Worm (Caenorhabditis elegans) whole organism, young adult: ENCODE data around the gene set-3.

Experiments
- B0261.1 ChIP-seq: sonication (generic microtip); optimal IDR thresholded peaks from 2 replicates; lab custom pipeline; 2016; ENCODE audit warnings: mild to moderate bottlenecking, missing genetic modification characterization, moderate library complexity, missing compliant biosample characterization
- F37B4.10 ChIP-seq: fragments of 200-800 bp; sonication (Bioruptor generic); IDR thresholded peaks from 2 replicates; pipeline ENCODE4 v1.3.6; 2022; ENCODE audit warnings: missing genetic modification characterization, missing compliant biosample characterization
- F39B2.1 ChIP-seq: fragments of 200-800 bp; sonication (Bioruptor generic); IDR thresholded peaks from 2 replicates; pipeline ENCODE4 v1.3.6; 2022; ENCODE audit warnings: missing genetic modification reagents, missing genetic modification characterization, missing compliant biosample characterization
- F55B11.4 ChIP-seq: sonication (generic microtip); optimal IDR thresholded peaks from 2 replicates; lab custom pipeline; 2016; ENCODE audit warnings: missing compliant biosample characterization, missing genetic modification characterization, borderline replicate concordance; ENCODE audit not compliant: insufficient read depth
- F57A8.1 ChIP-seq: fragments of 200-800 bp; sonication (Bioruptor generic); optimal IDR thresholded peaks from 2 replicates; lab custom pipeline; 2018; ENCODE audit warnings: mild to moderate bottlenecking, missing genetic modification characterization, moderate library complexity, missing compliant biosample characterization
- T26A5.8 ChIP-seq: sonication (generic microtip); optimal IDR thresholded peaks from 2 replicates; lab custom pipeline; 2016; ENCODE audit warnings: missing genetic modification characterization, missing compliant biosample characterization
- Y53F4B.3 ChIP-seq: fragments of 200-800 bp; sonication (Bioruptor generic); IDR thresholded peaks from 2 replicates; pipeline ENCODE4 v1.3.6; 2022; ENCODE audit warnings: missing genetic modification reagents, missing genetic modification characterization, missing compliant biosample characterization
- Y53G8AR.9 ChIP-seq: fragments of 200-800 bp; sonication (Bioruptor generic); conservative IDR thresholded peaks from 2 replicates; pipeline ENCODE4 v1.3.6; 2022; ENCODE audit warnings: missing genetic modification reagents, missing genetic modification characterization, missing compliant biosample characterization
- Y56A3A.18 ChIP-seq: fragments of 200-800 bp; sonication (Bioruptor generic); IDR thresholded peaks from 2 replicates; pipeline ENCODE4 v1.3.6; 2022; ENCODE audit warnings: missing genetic modification reagents, missing genetic modification characterization, missing compliant biosample characterization
- Y67H2A.10 ChIP-seq: fragments of 200-800 bp; sonication (Bioruptor generic); conservative IDR thresholded peaks from 2 replicates; pipeline ENCODE4 v1.3.6; 2022; ENCODE audit warnings: missing genetic modification reagents, missing genetic modification characterization, missing compliant biosample characterization
- ama-1 ChIP-seq, 3 experiments: fragments of 150-350 bp in 1 of 3; sonication (generic microtip) in 2 of 3; optimal IDR thresholded peaks; 2 replicates each; lab custom pipeline; 2014 to 2018; ENCODE audit warnings: missing biosample characterization in 2 of 3, missing genetic modification characterization in 2 of 3, missing genetic modification reagents in 2 of 3
- atf-7 ChIP-seq: sonication (generic microtip); optimal IDR thresholded peaks from 2 replicates; lab custom pipeline; 2017; ENCODE audit warnings: mild to moderate bottlenecking, missing genetic modification characterization, missing compliant biosample characterization
- athp-1 ChIP-seq: sonication (generic microtip); optimal IDR thresholded peaks from 2 replicates; lab custom pipeline; 2017; ENCODE audit warnings: mild to moderate bottlenecking, missing genetic modification characterization, missing compliant biosample characterization
- attf-5 ChIP-seq: fragments of 200-800 bp; sonication (Bioruptor generic); optimal IDR thresholded peaks from 2 replicates; lab custom pipeline; 2018; ENCODE audit warnings: mild to moderate bottlenecking, missing genetic modification characterization, missing compliant biosample characterization
- bed-2 ChIP-seq: fragments of 200-800 bp; sonication (Bioruptor generic); IDR thresholded peaks from 2 replicates; pipeline ENCODE4 v1.3.6; 2022; ENCODE audit warnings: missing genetic modification reagents, missing genetic modification characterization, missing compliant biosample characterization
- cebp-1 ChIP-seq, 2 experiments: fragments of 200-800 bp in 1 of 2; sonication (Bioruptor generic) in 1 of 2; sonication (generic microtip) in 1 of 2; IDR thresholded peaks in 1 of 2; optimal IDR thresholded peaks in 1 of 2; 2 replicates each; pipeline versions ENCODE4 v1.3.6 to Lab custom; 2017 to 2022; ENCODE audit warnings: missing compliant biosample characterization in 2 of 2, missing genetic modification characterization in 2 of 2, mild to moderate bottlenecking in 1 of 2, missing genetic modification reagents in 1 of 2, moderate library complexity in 1 of 2
- ceh-58 ChIP-seq: fragments of 200-800 bp; sonication (Bioruptor generic); IDR thresholded peaks from 2 replicates; pipeline ENCODE4 v1.3.6; 2022; ENCODE audit warnings: missing genetic modification characterization, missing compliant biosample characterization
- die-1 ChIP-seq: sonication (generic microtip); optimal IDR thresholded peaks from 2 replicates; lab custom pipeline; 2016; ENCODE audit warnings: missing genotype, mild to moderate bottlenecking, missing genetic modification characterization, missing compliant biosample characterization
- dpff-1 ChIP-seq: sonication (generic microtip); optimal IDR thresholded peaks from 2 replicates; lab custom pipeline; 2017; ENCODE audit warnings: mild to moderate bottlenecking, missing genetic modification characterization, missing compliant biosample characterization
- efl-1 ChIP-seq: fragments of 150-350 bp; optimal IDR thresholded peaks from 2 replicates; lab custom pipeline; 2014; ENCODE audit warnings: missing biosample characterization, missing genetic modification reagents, missing genetic modification characterization
- gei-17 ChIP-seq: fragments of 200-800 bp; sonication (Bioruptor generic); optimal IDR thresholded peaks from 2 replicates; lab custom pipeline; 2018; ENCODE audit warnings: mild to moderate bottlenecking, missing genetic modification characterization, missing compliant biosample characterization
- hsf-1 ChIP-seq: fragments of 200-800 bp; sonication (Bioruptor generic); IDR thresholded peaks from 2 replicates; pipeline ENCODE4 v1.3.6; 2022; ENCODE audit warnings: missing genetic modification reagents, missing genetic modification characterization, missing compliant biosample characterization
- lag-1 ChIP-seq: fragments of 200-800 bp; sonication (Bioruptor generic); IDR thresholded peaks from 2 replicates; pipeline ENCODE4 v1.3.6; 2022; ENCODE audit warnings: missing genetic modification reagents, missing genetic modification characterization, missing compliant biosample characterization
- lsy-27 ChIP-seq: sonication (generic microtip); optimal IDR thresholded peaks from 2 replicates; lab custom pipeline; 2017; ENCODE audit warnings: missing genetic modification characterization, mild to moderate bottlenecking, missing compliant biosample characterization, antibody characterized with exemption, missing genotype, borderline replicate concordance; ENCODE audit not compliant: insufficient read depth
- madf-10 ChIP-seq: sonication (generic microtip); optimal IDR thresholded peaks from 2 replicates; lab custom pipeline; 2016; ENCODE audit warnings: mild to moderate bottlenecking, missing genetic modification characterization, missing compliant biosample characterization
- madf-6 ChIP-seq: fragments of 200-800 bp; sonication (Bioruptor generic); IDR thresholded peaks from 2 replicates; pipeline ENCODE4 v1.3.6; 2022; ENCODE audit warnings: missing genetic modification reagents, missing genetic modification characterization, missing compliant biosample characterization
- nfya-2 ChIP-seq: fragments of 200-800 bp; sonication (Bioruptor generic); IDR thresholded peaks from 2 replicates; pipeline ENCODE4 v1.3.6; 2022; ENCODE audit warnings: missing genetic modification reagents, missing genetic modification characterization, missing compliant biosample characterization
- nhr-120 ChIP-seq: fragments of 200-800 bp; sonication (Bioruptor generic); IDR thresholded peaks from 2 replicates; pipeline ENCODE4 v1.3.6; 2022; ENCODE audit warnings: missing genetic modification characterization, missing compliant biosample characterization
- nhr-179 ChIP-seq: sonication (generic microtip); optimal IDR thresholded peaks from 2 replicates; lab custom pipeline; 2016; ENCODE audit warnings: mild to moderate bottlenecking, missing genetic modification characterization, missing compliant biosample characterization
- nhr-27 ChIP-seq: fragments of 200-800 bp; sonication (Bioruptor generic); optimal IDR thresholded peaks from 2 replicates; lab custom pipeline; 2018; ENCODE audit warnings: mild to moderate bottlenecking, missing genetic modification characterization, moderate library complexity, missing compliant biosample characterization
- nhr-80 ChIP-seq: sonication (generic microtip); optimal IDR thresholded peaks from 2 replicates; lab custom pipeline; 2016; ENCODE audit warnings: missing genetic modification characterization, missing compliant biosample characterization
- pbrm-1 ChIP-seq: fragments of 200-800 bp; sonication (Bioruptor generic); IDR thresholded peaks from 2 replicates; pipeline ENCODE4 v1.3.6; 2022; ENCODE audit warnings: missing genetic modification reagents, missing genetic modification characterization, missing compliant biosample characterization
- rcor-1 ChIP-seq: fragments of 200-800 bp; sonication (Bioruptor generic); IDR thresholded peaks from 2 replicates; pipeline ENCODE4 v1.3.6; 2022; ENCODE audit warnings: missing genetic modification reagents, missing genetic modification characterization, missing compliant biosample characterization
- snpc-1.3 ChIP-seq: sonication (generic microtip); optimal IDR thresholded peaks from 2 replicates; lab custom pipeline; 2017; ENCODE audit warnings: missing genetic modification characterization, mild to moderate bottlenecking, missing compliant biosample characterization, antibody characterized with exemption, moderate library complexity, missing genotype, missing genetic modification reagents; ENCODE audit not compliant: insufficient read depth
- snpc-3.4 ChIP-seq: sonication (generic microtip); optimal IDR thresholded peaks from 2 replicates; lab custom pipeline; 2017; ENCODE audit warnings: missing genetic modification characterization, mild to moderate bottlenecking, missing compliant biosample characterization, antibody characterized with exemption, moderate library complexity, missing genotype, missing genetic modification reagents
- snpc-4 ChIP-seq, 5 experiments: fragments of 150-350 bp in 1 of 5; sonication (generic microtip) in 4 of 5; optimal IDR thresholded peaks; 2 replicates each; lab custom pipeline; 2014 to 2018; ENCODE audit warnings: missing genetic modification characterization in 5 of 5, missing biosample characterization in 3 of 5, antibody characterized with exemption in 2 of 5, mild to moderate bottlenecking in 2 of 5, missing compliant biosample characterization in 2 of 5, missing genotype in 2 of 5, moderate library complexity in 2 of 5, missing genetic modification reagents in 1 of 5
- unc-130 ChIP-seq: sonication (generic microtip); optimal IDR thresholded peaks from 2 replicates; lab custom pipeline; 2016; ENCODE audit warnings: missing genetic modification reagents, missing genetic modification characterization, missing compliant biosample characterization
- zim-3 ChIP-seq: sonication (generic microtip); optimal IDR thresholded peaks from 2 replicates; lab custom pipeline; 2017; ENCODE audit warnings: mild to moderate bottlenecking, missing genetic modification characterization, moderate library complexity, missing compliant biosample characterization
- ztf-25 ChIP-seq: fragments of 200-800 bp; sonication (Bioruptor generic); IDR thresholded peaks from 2 replicates; pipeline ENCODE4 v1.3.6; 2022; ENCODE audit warnings: missing genetic modification reagents, missing genetic modification characterization, missing compliant biosample characterization
- ztf-3 ChIP-seq: fragments of 200-800 bp; sonication (Bioruptor generic); optimal IDR thresholded peaks from 2 replicates; lab custom pipeline; 2018; ENCODE audit warnings: mild to moderate bottlenecking, missing genetic modification characterization, missing compliant biosample characterization

The set-3 gene

ce11 chrIII:9725114-9725513, 30.7 kb upstream of the set-3 start, which contains the start of gene clec-162:
Gene clec-162 (minus strand): TSS chrIII:9725214.
- TF ChIP-seq F37B4.10 (GFP tag; lab: Robert Waterston, UW) = no peak

- TF ChIP-seq lag-1 (GFP tag; lab: Robert Waterston, UW) (no peak), pbrm-1 (GFP tag; lab: Robert Waterston, UW) (no peak), nhr-27 (no peak), Y53G8AR.9 (no peak), Y56A3A.18 (no peak), nhr-80 (tag; lab: Kevin White, UChicago) (peak; percentile 92), snpc-4 (GFP tag; optimal IDR thresholded peaks at IDR 0.05; lab: Kevin White, UChicago) (no peak), snpc-4 (tag; optimal IDR thresholded peaks at IDR 0.05; lab: Kevin White, UChicago) (peak in 1 of 4 experiments; percentile 44), ztf-25 (no peak)
Observed at ce11 chrIII:9721991-9722390, 27.6 kb upstream of the set-3 start.

ce11 chrIII:9720191-9720590, 25.8 kb upstream of the set-3 start, which contains the start of gene ncx-7:
Gene ncx-7 (minus strand): TSS chrIII:9720291.
- TF ChIP-seq F57A8.1 (GFP tag; lab: Kevin White, UChicago) (no peak), nhr-80 (tag; lab: Kevin White, UChicago) (peak; percentile 33), die-1 (tag; lab: Kevin White, UChicago) (no peak), ceh-58 (GFP tag; lab: Robert Waterston, UW) (no peak), F55B11.4 (tag; lab: Kevin White, UChicago) (no peak), lsy-27 (tag; lab: Kevin White, UChicago) (no peak)
- TF ChIP-seq, all 124 proteins: peak for 1

ce11 chrIII:9717243-9717642, 22.9 kb upstream of the set-3 start:
- TF ChIP-seq nhr-179 (tag; lab: Kevin White, UChicago) (no peak), hsf-1 (GFP tag; lab: Robert Waterston, UW) (0 out of 2 replicates have a peak, but pooled peaks have one; percentile 26), Y67H2A.10 (GFP tag; lab: Robert Waterston, UW) (no peak), nfya-2 (GFP tag; lab: Robert Waterston, UW) (no peak), F37B4.10 (GFP tag; lab: Robert Waterston, UW) (no peak), madf-10 (tag; lab: Kevin White, UChicago) (no peak), snpc-3.4 (tag; lab: Kevin White, UChicago) (peak; percentile 97), athp-1 (tag; lab: Kevin White, UChicago) (no peak), efl-1 (GFP tag; lab: Kevin White, UChicago) (peak; percentile 9), Y53F4B.3 (GFP tag; lab: Robert Waterston, UW) (no peak), dpff-1 (no peak), nhr-120 (GFP tag; lab: Robert Waterston, UW) (no peak), snpc-1.3 (tag; lab: Kevin White, UChicago) (peak; percentile 94), B0261.1 (tag; lab: Kevin White, UChicago) (no peak), gei-17 (GFP tag; lab: Kevin White, UChicago) (no peak), lsy-27 (tag; lab: Kevin White, UChicago) (peak; percentile 17), attf-5 (GFP tag; lab: Kevin White, UChicago) (no peak), zim-3 (tag; lab: Kevin White, UChicago) (peak; percentile 40), madf-6 (peak; percentile 92), nhr-80 (tag; lab: Kevin White, UChicago) (no peak), T26A5.8 (no peak), ama-1 (optimal IDR thresholded peaks at IDR 0.05; lab: Kevin White, UChicago) (peak; percentile 95), ama-1 (GFP tag; optimal IDR thresholded peaks at IDR 0.05; lab: Kevin White, UChicago) (no peak), Y53G8AR.9 (no peak), ceh-58 (GFP tag; lab: Robert Waterston, UW) (no peak), unc-130 (GFP tag; lab: Kevin White, UChicago) (no peak), F39B2.1 (0 out of 2 replicates have a peak, but pooled peaks have one; percentile 55), bed-2 (GFP tag; lab: Robert Waterston, UW) (no peak), cebp-1 (GFP tag; IDR thresholded peaks at IDR 0.05; lab: Robert Waterston, UW) (no peak), cebp-1 (tag; optimal IDR thresholded peaks at IDR 0.05; lab: Kevin White, UChicago) (no peak), nhr-27 (peak; percentile 18), rcor-1 (GFP tag; lab: Robert Waterston, UW) (no peak; the same call in 1 of the 2 replicates), atf-7 (tag; lab: Kevin White, UChicago) (peak; percentile 19), ztf-3 (no peak)
